Fruit fly (Drosophila melanogaster) S2 (cell line): Measurements from ENCODE around the gene eIF3f1.

Experiments
- CG8478 ChIP-seq: fragments of >200 bp; optimal IDR thresholded peaks from 2 replicates; lab custom pipeline; 2018
- CTCF ChIP-seq, 2 experiments: fragments of >200 bp; optimal IDR thresholded peaks; 2 replicates each; lab custom pipeline; 2018

Gene eIF3f1

dm6 chr3R:4667399-4668201 lies 46.4 kb downstream of the eIF3f1 start:
- TF ChIP-seq CG8478 (lab: Kevin White, UChicago) (no peak), CTCF (optimal IDR thresholded peaks at IDR 0.05; lab: Kevin White, UChicago) (no peak)

dm6 chr3R:4666014-4666652 lies 47.8 kb downstream of the eIF3f1 start:
- TF ChIP-seq CG8478 (lab: Kevin White, UChicago) (no peak), CTCF (optimal IDR thresholded peaks at IDR 0.05; lab: Kevin White, UChicago) (no peak)

dm6 chr3R:4664947-4665346 lies 49.0 kb downstream of the eIF3f1 start:
- TF ChIP-seq CG8478 (lab: Kevin White, UChicago) (no peak), CTCF (optimal IDR thresholded peaks at IDR 0.05; lab: Kevin White, UChicago) (no peak)

- no peak for TF ChIP-seq CTCF (optimal IDR thresholded peaks at IDR 0.05; lab: Kevin White, UChicago)
- no peak for TF ChIP-seq CG8478 (lab: Kevin White, UChicago)
Measured at dm6 chr3R:4664199-4664598, 49.8 kb downstream of the eIF3f1 start.

- no peak for TF ChIP-seq CTCF (optimal IDR thresholded peaks at IDR 0.05; lab: Kevin White, UChicago)
- no peak for TF ChIP-seq CG8478 (lab: Kevin White, UChicago)
Measured at dm6 chr3R:4663068-4663467, 50.9 kb downstream of the eIF3f1 start.
